Fruit fly (Drosophila melanogaster): Measurements from ENCODE around the gene woc.
A peak's percentile ranks its signal among the peaks of the same experiment; 100 is the strongest.

Gene woc

dm6 chr3R:27289638-27290037 is 25.8 kb upstream of the woc start (continued):
- TF ChIP-seq Met (GFP tag; optimal IDR thresholded peaks at IDR 0.05) (peak; percentile 41), CG3919 (GFP tag; optimal IDR thresholded peaks at IDR 0.05) (peak; percentile 44), topi (GFP tag; optimal IDR thresholded peaks at IDR 0.05) (no peak), CG8319 (GFP tag; optimal IDR thresholded peaks at IDR 0.05) (no peak), CG15336 (GFP tag; IDR thresholded peaks at IDR 0.05) (peak; percentile 63; the same call in 1 of the 2 replicates), CG6808 (GFP tag; optimal IDR thresholded peaks at IDR 0.05) (no peak), Sox14 (GFP tag; optimal IDR thresholded peaks at IDR 0.05) (peak; percentile 44)

dm6 chr3R:27288202-27289135 is 24.6 kb upstream of the woc start, which contains the start of the genes bigmax and Hmu:
bigmax (minus strand) TSS chr3R:27288526.
Hmu (plus strand) TSS chr3R:27288769.
- TF ChIP-seq Met (GFP tag; optimal IDR thresholded peaks at IDR 0.05) (peak; percentile 72), Sox14 (GFP tag; optimal IDR thresholded peaks at IDR 0.05) (peak; percentile 88), CG6276 (GFP tag; optimal IDR thresholded peaks at IDR 0.05) (no peak), CG4318 (GFP tag; optimal IDR thresholded peaks at IDR 0.05) (peak; percentile 54), ss (GFP tag; optimal IDR thresholded peaks at IDR 0.05) (peak in 1 of 2 experiments; percentile 69), CG3032 (tag; optimal IDR thresholded peaks at IDR 0.05) (peak; percentile 73), fkh (GFP tag; optimal IDR thresholded peaks at IDR 0.05) (peak; percentile 31), CG10669 (GFP tag; optimal IDR thresholded peaks at IDR 0.05) (peak; percentile 52), cyc (GFP tag; optimal IDR thresholded peaks at IDR 0.05) (peak; percentile 83), Hr39 (GFP tag; optimal IDR thresholded peaks at IDR 0.05) (peak; percentile 87), CG10631 (GFP tag; optimal IDR thresholded peaks at IDR 0.05) (peak; percentile 84), CG15336 (GFP tag; IDR thresholded peaks at IDR 0.05) (peak; percentile 40; the same call in 1 of the 2 replicates), CG8119 (GFP tag; IDR thresholded peaks at IDR 0.05) (peak; percentile 62; the same call in 2 of the 3 replicates), CG3919 (GFP tag; optimal IDR thresholded peaks at IDR 0.05) (peak; percentile 80), Eip78C (GFP tag) (peak; percentile 89), fd85E (GFP tag; optimal IDR thresholded peaks at IDR 0.05) (no peak), spab (GFP tag; optimal IDR thresholded peaks at IDR 0.05) (no peak), CG16779 (tag; optimal IDR thresholded peaks at IDR 0.05) (no peak), CG31627 (GFP tag; optimal IDR thresholded peaks at IDR 0.05) (peak; percentile 92), Ets96B (tag; optimal IDR thresholded peaks at IDR 0.05) (peak; percentile 58), svp (GFP tag) (peak; percentile 98), esn (GFP tag; optimal IDR thresholded peaks at IDR 0.05) (peak; percentile 85), Ets21C (GFP tag; optimal IDR thresholded peaks at IDR 0.05) (peak; percentile 80), CG11762 (GFP tag; optimal IDR thresholded peaks at IDR 0.05; ENCODE audit: insufficient read depth) (peak; percentile 61), Sox15 (GFP tag; optimal IDR thresholded peaks at IDR 0.05) (peak; percentile 80), CG6792 (GFP tag; optimal IDR thresholded peaks at IDR 0.05) (peak; percentile 55), net (GFP tag; optimal IDR thresholded peaks at IDR 0.05) (peak; percentile 30), fd59A (GFP tag; optimal IDR thresholded peaks at IDR 0.05) (peak; percentile 19), eg (GFP tag; IDR thresholded peaks at IDR 0.05) (peak; percentile 85), dac (GFP tag; optimal IDR thresholded peaks at IDR 0.05) (peak; percentile 49), vri (GFP tag; optimal IDR thresholded peaks at IDR 0.05) (peak; percentile 68), achi (GFP tag; optimal IDR thresholded peaks at IDR 0.05) (peak; percentile 75), CG6808 (GFP tag; optimal IDR thresholded peaks at IDR 0.05) (no peak), lz (GFP tag; optimal IDR thresholded peaks at IDR 0.05) (peak; percentile 89), acj6 (GFP tag; optimal IDR thresholded peaks at IDR 0.05) (peak; percentile 77), dsx (GFP tag; optimal IDR thresholded peaks at IDR 0.05; ENCODE audit: poor library complexity, severe bottlenecking) (peak; percentile 85), CG7368 (GFP tag; optimal IDR thresholded peaks at IDR 0.05) (peak; percentile 69), pdm3 (GFP tag; optimal IDR thresholded peaks at IDR 0.05) (peak; percentile 76), CG11294 (GFP tag; IDR thresholded peaks at IDR 0.05) (peak; percentile 41; the same call in 1 of the 2 replicates), CG9139 (GFP tag; optimal IDR thresholded peaks at IDR 0.05) (no peak), Hr4 (GFP tag; optimal IDR thresholded peaks at IDR 0.05) (peak; percentile 82), CG11902 (GFP tag; optimal IDR thresholded peaks at IDR 0.05) (peak; percentile 71), CG6163 (GFP tag; IDR thresholded peaks at IDR 0.05) (peak; percentile 73), CG34406 (GFP tag; optimal IDR thresholded peaks at IDR 0.05) (peak; percentile 71), Sox102F (GFP tag; optimal IDR thresholded peaks at IDR 0.05) (no peak)
